Fruit fly (Drosophila melanogaster) whole organism, embryonic: ENCODE measurements around the gene ppk26.

Experiments
- BtbVII ChIP-seq: fragments of 200-800 bp; sonication (Bioruptor generic); optimal IDR thresholded peaks from 3 replicates; lab custom pipeline; 2017; ENCODE audit warnings: missing biosample characterization, mild to moderate bottlenecking, missing genetic modification characterization
- CG10147 ChIP-seq: fragments of 200-800 bp; sonication (Bioruptor generic); optimal IDR thresholded peaks from 2 replicates; lab custom pipeline; 2019; ENCODE audit warnings: missing biosample characterization, mild to moderate bottlenecking, missing genetic modification characterization, moderate library complexity
- CG11093 ChIP-seq: fragments of 200-800 bp; sonication (Bioruptor generic); IDR thresholded peaks from 3 replicates; pipeline ENCODE4 v1.3.6; 2022; ENCODE audit warnings: missing biosample characterization, missing genetic modification characterization
- CG11504 ChIP-seq: fragments of 200-800 bp; sonication (Bioruptor generic); optimal IDR thresholded peaks from 3 replicates; lab custom pipeline; 2019; ENCODE audit warnings: missing biosample characterization, mild to moderate bottlenecking, missing genetic modification characterization, moderate library complexity
- CG11695 ChIP-seq: fragments of 200-800 bp; sonication (Bioruptor generic); IDR thresholded peaks from 3 replicates; pipeline ENCODE4 v1.3.6; 2022; ENCODE audit warnings: missing biosample characterization, missing genetic modification characterization
- CG11723 ChIP-seq: fragments of 200-800 bp; sonication (Bioruptor generic); optimal IDR thresholded peaks from 2 replicates; lab custom pipeline; 2017; ENCODE audit warnings: missing biosample characterization, mild to moderate bottlenecking, missing genetic modification characterization
- CG12071 ChIP-seq: fragments of 200-800 bp; sonication (Bioruptor generic); optimal IDR thresholded peaks from 3 replicates; lab custom pipeline; 2018; ENCODE audit warnings: missing biosample characterization, mild to moderate bottlenecking, missing genetic modification characterization
- CG12659 ChIP-seq: fragments of 200-800 bp; sonication (Bioruptor generic); optimal IDR thresholded peaks from 3 replicates; lab custom pipeline; 2017; ENCODE audit warnings: mild to moderate bottlenecking, missing biosample characterization, missing genetic modification reagents, missing genetic modification characterization
- CG12769 ChIP-seq: fragments of 200-800 bp; sonication (Bioruptor generic); optimal IDR thresholded peaks from 2 replicates; lab custom pipeline; 2019; ENCODE audit warnings: missing biosample characterization, mild to moderate bottlenecking, missing genetic modification characterization, moderate library complexity
- CG13894 ChIP-seq: fragments of 200-800 bp; sonication (Bioruptor generic); optimal IDR thresholded peaks from 3 replicates; lab custom pipeline; 2018; ENCODE audit warnings: missing biosample characterization, mild to moderate bottlenecking, missing genetic modification characterization, moderate library complexity
- CG14860 ChIP-seq: fragments of 200-800 bp; sonication (Bioruptor generic); IDR thresholded peaks from 3 replicates; pipeline ENCODE4 v1.3.6; 2022; ENCODE audit warnings: missing biosample characterization, missing genetic modification characterization; ENCODE audit not compliant: partially characterized antibody
- CG18011 ChIP-seq: fragments of 200-800 bp; sonication (Bioruptor generic); optimal IDR thresholded peaks from 2 replicates; lab custom pipeline; 2017; ENCODE audit warnings: missing biosample characterization, missing genetic modification characterization, mild to moderate bottlenecking, moderate library complexity, missing genotype
- CG2678 ChIP-seq: fragments of 200-800 bp; sonication (Bioruptor generic); optimal IDR thresholded peaks from 3 replicates; lab custom pipeline; 2019; ENCODE audit warnings: missing biosample characterization, mild to moderate bottlenecking, missing genetic modification characterization, moderate library complexity
- CG5953 ChIP-seq: fragments of 200-800 bp; sonication (Bioruptor generic); IDR thresholded peaks from 2 replicates; pipeline ENCODE4 v1.3.6; 2022; ENCODE audit warnings: missing biosample characterization, missing genetic modification characterization
- CG7357 ChIP-seq: fragments of 200-800 bp; sonication (Bioruptor generic); IDR thresholded peaks from 3 replicates; pipeline ENCODE4 v1.3.6; 2022; ENCODE audit warnings: missing biosample characterization, missing genetic modification characterization
- CG7372 ChIP-seq: fragments of 200-800 bp; sonication (Bioruptor generic); IDR thresholded peaks from 2 replicates; pipeline ENCODE4 v1.3.6; 2022; ENCODE audit warnings: missing biosample characterization, missing genetic modification characterization
- CG7745 ChIP-seq: fragments of 200-800 bp; sonication (Bioruptor generic); optimal IDR thresholded peaks from 2 replicates; lab custom pipeline; 2018; ENCODE audit warnings: missing biosample characterization, mild to moderate bottlenecking, missing genetic modification characterization, moderate library complexity
- CG8281 ChIP-seq: fragments of 200-800 bp; sonication (Bioruptor generic); optimal IDR thresholded peaks from 2 replicates; lab custom pipeline; 2018; ENCODE audit warnings: missing biosample characterization, mild to moderate bottlenecking, missing genetic modification characterization, moderate library complexity
- CG9932 ChIP-seq: fragments of 200-800 bp; sonication (Bioruptor generic); IDR thresholded peaks from 2 replicates; pipeline ENCODE4 v1.3.6; 2022; ENCODE audit warnings: missing biosample characterization, missing genetic modification characterization
- CTCF ChIP-seq: fragments of 200-800 bp; sonication (Bioruptor generic); optimal IDR thresholded peaks from 2 replicates; lab custom pipeline; 2017; ENCODE audit warnings: missing biosample characterization, mild to moderate bottlenecking, missing genetic modification characterization, moderate library complexity
- Deaf1 ChIP-seq: fragments of 200-800 bp; optimal IDR thresholded peaks from 3 replicates; lab custom pipeline; 2019; ENCODE audit warnings: missing biosample characterization, mild to moderate bottlenecking, missing genetic modification characterization, moderate library complexity
- Dfd ChIP-seq, 2 experiments: fragments of >200 bp; optimal IDR thresholded peaks; 2 replicates each; lab custom pipeline; 2017; ENCODE audit warnings: missing biosample characterization in 2 of 2, missing genetic modification characterization in 2 of 2
- Ets65A ChIP-seq: fragments of 200-800 bp; sonication (Bioruptor generic); peaks from one replicate; lab custom pipeline; 2016; ENCODE audit warnings: missing biosample characterization, missing genetic modification characterization
- Hey ChIP-seq: fragments of 200-800 bp; sonication (Bioruptor generic); optimal IDR thresholded peaks from 3 replicates; lab custom pipeline; 2018; ENCODE audit warnings: missing biosample characterization, mild to moderate bottlenecking, missing genetic modification characterization
- Nf-YA ChIP-seq: fragments of 200-800 bp; sonication (Bioruptor generic); IDR thresholded peaks from 2 replicates; pipeline ENCODE4 v1.3.6; 2022; ENCODE audit warnings: missing biosample characterization, missing genetic modification characterization
- Nf-YB ChIP-seq: fragments of 200-800 bp; sonication (Bioruptor generic); optimal IDR thresholded peaks from 3 replicates; lab custom pipeline; 2019; ENCODE audit warnings: missing biosample characterization, mild to moderate bottlenecking, missing genetic modification characterization, moderate library complexity
- Nf-YC ChIP-seq: fragments of 200-800 bp; optimal IDR thresholded peaks from 3 replicates; lab custom pipeline; 2019; ENCODE audit warnings: missing biosample characterization, mild to moderate bottlenecking, missing genetic modification characterization, moderate library complexity
- Rfx ChIP-seq: fragments of 200-800 bp; sonication (Bioruptor generic); IDR thresholded peaks from 2 replicates; pipeline ENCODE4 v1.3.6; 2022; ENCODE audit warnings: missing biosample characterization, missing genetic modification characterization
- Sin3A ChIP-seq: fragments of >200 bp; optimal IDR thresholded peaks from 2 replicates; lab custom pipeline; 2018
- Sry-δ ChIP-seq: fragments of 200-800 bp; sonication (Bioruptor generic); optimal IDR thresholded peaks from 2 replicates; lab custom pipeline; 2016; ENCODE audit warnings: missing biosample characterization, missing genetic modification characterization
- Taf1 ChIP-seq: fragments of 200-800 bp; sonication (Bioruptor generic); IDR thresholded peaks from 2 replicates; pipeline ENCODE4 v1.3.6; 2022; ENCODE audit warnings: missing biosample characterization, missing genetic modification characterization
- Tbp ChIP-seq: fragments of >200 bp; optimal IDR thresholded peaks from 2 replicates; lab custom pipeline; 2018; ENCODE audit warnings: missing biosample characterization, missing genetic modification characterization
- Usf ChIP-seq: fragments of 200-800 bp; sonication (Bioruptor generic); optimal IDR thresholded peaks from 2 replicates; lab custom pipeline; 2017; ENCODE audit warnings: missing genotype, missing biosample characterization, missing genetic modification characterization
- abd-A ChIP-seq: fragments of 200-800 bp; sonication (Bioruptor generic); optimal IDR thresholded peaks from 3 replicates; lab custom pipeline; 2019; ENCODE audit warnings: missing biosample characterization, mild to moderate bottlenecking, missing genetic modification characterization, moderate library complexity
- ac ChIP-seq: fragments of 200-800 bp; sonication (Bioruptor generic); optimal IDR thresholded peaks from 3 replicates; lab custom pipeline; 2017; ENCODE audit warnings: missing biosample characterization, mild to moderate bottlenecking, missing genetic modification characterization
- ap ChIP-seq: fragments of 200-800 bp; sonication (Bioruptor generic); IDR thresholded peaks from 2 replicates; pipeline ENCODE4 v1.3.6; 2022; ENCODE audit warnings: missing biosample characterization, missing genetic modification characterization
- bowl ChIP-seq: fragments of 200-800 bp; sonication (Bioruptor generic); IDR thresholded peaks from 2 replicates; pipeline ENCODE4 v1.3.6; 2022; ENCODE audit warnings: missing biosample characterization, missing genetic modification characterization
- caup ChIP-seq: fragments of 200-800 bp; sonication (Bioruptor generic); optimal IDR thresholded peaks from 3 replicates; lab custom pipeline; 2017; ENCODE audit warnings: missing biosample characterization, mild to moderate bottlenecking, missing genetic modification characterization, moderate library complexity; ENCODE audit not compliant: severe bottlenecking
- crol ChIP-seq: fragments of 200-800 bp; sonication (Bioruptor generic); IDR thresholded peaks from 2 replicates; pipeline ENCODE4 v1.3.6; 2022; ENCODE audit warnings: missing biosample characterization, missing genetic modification characterization
- dpn ChIP-seq, 2 experiments: fragments of 200-800 bp; sonication (Bioruptor generic); optimal IDR thresholded peaks; 3 replicates each; lab custom pipeline; 2016; ENCODE audit warnings: missing biosample characterization in 2 of 2, missing genetic modification characterization in 2 of 2
- ewg ChIP-seq: fragments of 200-800 bp; sonication (Bioruptor generic); optimal IDR thresholded peaks from 3 replicates; lab custom pipeline; 2017; ENCODE audit warnings: mild to moderate bottlenecking, missing biosample characterization, missing genetic modification reagents, missing genetic modification characterization
- gcm2 ChIP-seq: fragments of 200-800 bp; sonication (Bioruptor generic); optimal IDR thresholded peaks from 2 replicates; lab custom pipeline; 2016; ENCODE audit warnings: missing biosample characterization, missing genetic modification characterization
- her ChIP-seq: fragments of 200-800 bp; sonication (Bioruptor generic); optimal IDR thresholded peaks from 2 replicates; lab custom pipeline; 2016; ENCODE audit warnings: missing biosample characterization, missing genetic modification characterization
- knrl ChIP-seq: fragments of 200-800 bp; sonication (Bioruptor generic); IDR thresholded peaks from 3 replicates; pipeline ENCODE4 v1.3.6; 2022; ENCODE audit warnings: missing biosample characterization, missing genetic modification characterization; ENCODE audit not compliant: partially characterized antibody
- mirr ChIP-seq: fragments of 200-800 bp; sonication (Bioruptor generic); optimal IDR thresholded peaks from 3 replicates; lab custom pipeline; 2018; ENCODE audit warnings: missing biosample characterization, mild to moderate bottlenecking, missing genetic modification characterization
- pfk ChIP-seq: fragments of 200-800 bp; sonication (Bioruptor generic); optimal IDR thresholded peaks from 2 replicates; lab custom pipeline; 2018; ENCODE audit warnings: missing biosample characterization, mild to moderate bottlenecking, missing genetic modification characterization, moderate library complexity
- prd ChIP-seq, 3 experiments: fragments of >200 bp in 2 of 3; fragments of 200-800 bp in 1 of 3; sonication (Bioruptor generic) in 1 of 3; optimal IDR thresholded peaks in 2 of 3; IDR thresholded peaks in 1 of 3; 2 replicates in 2 of 3; 3 replicates in 1 of 3; pipeline versions ENCODE4 v1.3.6 to Lab custom; 2017 to 2022; ENCODE audit warnings: missing biosample characterization in 1 of 3, missing genetic modification characterization in 1 of 3
- sens ChIP-seq: fragments of 200-800 bp; sonication (Bioruptor generic); peaks from one replicate; lab custom pipeline; 2016; ENCODE audit warnings: missing biosample characterization, missing genetic modification characterization
- sens-2 ChIP-seq: fragments of 200-800 bp; sonication (Bioruptor generic); IDR thresholded peaks from 2 replicates; pipeline ENCODE4 v1.3.6; 2022; ENCODE audit warnings: missing biosample characterization, missing genetic modification characterization
- seq ChIP-seq: fragments of 200-800 bp; sonication (Bioruptor generic); IDR thresholded peaks from 2 replicates; pipeline ENCODE4 v1.3.6; 2022; ENCODE audit warnings: missing biosample characterization, missing genetic modification characterization
- sisA ChIP-seq: fragments of 200-800 bp; sonication (Bioruptor generic); IDR thresholded peaks from 2 replicates; pipeline ENCODE4 v1.3.6; 2022; ENCODE audit warnings: missing biosample characterization, missing genetic modification characterization

Gene ppk26

DNA sequence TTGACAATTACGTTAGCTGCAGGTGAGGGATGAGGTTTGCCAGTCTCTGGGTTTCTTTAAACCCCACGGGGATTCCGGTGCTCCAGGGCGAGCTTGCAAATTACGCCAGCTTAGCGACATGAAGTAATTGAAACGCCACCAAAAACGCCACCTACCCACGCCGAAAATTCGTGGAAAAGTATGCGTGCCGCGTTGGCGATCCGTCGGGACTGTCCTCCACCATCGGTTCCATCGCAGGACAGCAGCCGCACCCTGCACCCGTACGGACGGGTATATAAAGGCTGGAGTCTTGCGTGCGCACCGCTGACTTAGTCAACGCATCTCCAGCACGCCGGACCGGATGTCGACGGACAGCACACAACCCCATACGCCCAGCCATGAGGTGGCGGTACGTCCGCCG, at the start of gene ppk26:
Gene ppk26, plus strand, starts transcription at position 301 of the 400 bp plus-strand sequence.
- TF ChIP-seq Ets65A (GFP tag; lab: Kevin White, UChicago), result peak; percentile 77
- peak; percentile 31 for TF ChIP-seq sens
- no peak for TF ChIP-seq ap (GFP tag; lab: Robert Waterston, UW)

DNA sequence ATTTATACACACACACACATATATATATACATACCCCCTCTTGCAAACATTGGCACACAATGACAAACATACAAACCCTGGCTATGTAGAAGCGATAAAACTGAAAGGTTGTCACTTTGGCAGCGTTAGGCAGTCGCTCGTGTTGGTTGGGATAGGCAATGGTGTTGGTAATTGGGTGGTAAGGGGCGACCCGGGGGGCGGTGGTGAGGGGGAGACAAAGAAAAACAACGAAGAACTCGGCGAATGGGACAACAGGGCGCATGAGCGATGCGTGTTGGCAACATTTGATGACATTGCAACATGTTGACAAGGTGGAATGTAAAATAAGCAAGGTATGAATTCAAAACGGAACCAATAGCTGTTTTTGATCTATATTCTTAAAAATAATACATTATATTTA, 33.4 kb upstream of the ppk26 start:
- TF ChIP-seq Sin3A (lab: Kevin White, UChicago) (no peak), CG11093 (GFP tag; lab: Robert Waterston, UW) (no peak), BtbVII (GFP tag; lab: Kevin White, UChicago) (no peak), bowl (GFP tag; lab: Robert Waterston, UW) (no peak), crol (GFP tag; lab: Robert Waterston, UW) (peak; percentile 95), sisA (GFP tag; lab: Robert Waterston, UW) (no peak), CG18011 (no peak), gcm2 (GFP tag; lab: Kevin White, UChicago) (no peak), CG11695 (GFP tag; lab: Robert Waterston, UW) (no peak), CG5953 (no peak), CG12659 (GFP tag; lab: Kevin White, UChicago) (no peak), sens-2 (no peak), knrl (GFP tag; lab: Robert Waterston, UW) (no peak), CG2678 (tag; lab: Kevin White, UChicago) (no peak), CG7372 (peak; percentile 69), mirr (peak; percentile 42), Usf (GFP tag; lab: Kevin White, UChicago) (no peak), CG11504 (tag; lab: Kevin White, UChicago) (peak; percentile 99), CG13894 (tag; lab: Kevin White, UChicago) (no peak), her (GFP tag; lab: Kevin White, UChicago) (no peak), CG12071 (peak; percentile 18), ewg (GFP tag; lab: Kevin White, UChicago) (peak; percentile 91), Nf-YC (tag; lab: Kevin White, UChicago) (peak; percentile 90), Sry-δ (GFP tag; lab: Kevin White, UChicago) (no peak), Tbp (no peak), CG8281 (no peak), Dfd (GFP tag; optimal IDR thresholded peaks at IDR 0.05; lab: Kevin White, UChicago) (no peak), Nf-YA (GFP tag; lab: Robert Waterston, UW) (no peak), CG7745 (tag; lab: Kevin White, UChicago) (no peak), Deaf1 (peak; percentile 94), CG7357 (GFP tag; lab: Robert Waterston, UW) (no peak), CG11723 (GFP tag; lab: Kevin White, UChicago) (no peak), Nf-YB (GFP tag; lab: Kevin White, UChicago) (peak; percentile 72), CG9932 (GFP tag; lab: Robert Waterston, UW) (no peak), Hey (tag; lab: Kevin White, UChicago) (no peak), abd-A (tag; lab: Kevin White, UChicago) (peak; percentile 89)
- TF ChIP-seq, all 482 proteins: peak for 10

DNA sequence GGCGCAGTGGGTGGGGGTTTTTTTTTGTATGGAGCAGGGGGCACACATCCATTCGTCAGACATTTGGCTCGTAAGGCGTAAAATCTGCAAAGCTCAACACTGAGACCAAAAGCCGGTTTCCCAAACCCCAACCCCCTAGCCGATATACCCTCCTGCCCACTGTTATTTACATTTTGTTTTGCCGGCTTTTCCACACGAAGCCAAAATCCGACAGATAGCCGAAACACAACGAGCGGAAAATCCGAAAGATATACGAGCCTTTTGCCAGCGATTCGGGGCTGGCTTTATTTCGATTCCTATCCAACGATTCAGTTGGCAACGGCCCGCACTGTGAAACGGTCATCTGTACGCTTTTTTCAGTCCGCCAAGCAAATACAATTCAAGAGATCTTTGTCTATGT, 32.4 kb upstream of the ppk26 start, which contains the start of gene CG42458:
Gene CG42458, plus strand, starts transcription at position 311 of the 400 bp plus-strand sequence.
- peak; percentile 85 for TF ChIP-seq Nf-YC (tag; lab: Kevin White, UChicago)
- no peak for TF ChIP-seq CG14860
- no peak for TF ChIP-seq prd (optimal IDR thresholded peaks at IDR 0.05; lab: Kevin White, UChicago)
- 0 out of 3 replicates have a peak, but pooled peaks have one; percentile 20 for TF ChIP-seq prd (GFP tag; IDR thresholded peaks at IDR 0.05; lab: Robert Waterston, UW)
- TF ChIP-seq dpn (GFP tag; optimal IDR thresholded peaks at IDR 0.05; lab: Kevin White, UChicago), result no peak
- no peak for TF ChIP-seq Taf1
- no peak for TF ChIP-seq pfk (GFP tag; lab: Kevin White, UChicago)
- peak; percentile 7; the same call in 1 of the 2 replicates for TF ChIP-seq seq (GFP tag; lab: Robert Waterston, UW)
- TF ChIP-seq Rfx (GFP tag; lab: Robert Waterston, UW), result peak; percentile 46
- TF ChIP-seq CTCF (GFP tag; lab: Kevin White, UChicago), result no peak
- peak; percentile 23 for TF ChIP-seq caup
- TF ChIP-seq CG12769 (tag; lab: Kevin White, UChicago), result peak; percentile 35
- TF ChIP-seq ac, result no peak
- no peak for TF ChIP-seq CG10147
